Worm (Caenorhabditis elegans) whole organism, L1 larva: Measurements from ENCODE around the gene col-92.
A peak's percentile ranks its signal among the peaks of the same experiment; 100 is the strongest.

ENCODE experiments used
- Y116A8C.19 ChIP-seq: sonication (generic microtip); optimal IDR thresholded peaks from 2 replicates; lab custom pipeline; 2016; ENCODE audit warnings: missing compliant biosample characterization, missing genetic modification characterization, borderline replicate concordance
- ama-1 ChIP-seq: fragments of 150-350 bp; optimal IDR thresholded peaks from 2 replicates; lab custom pipeline; 2014
- blmp-1 ChIP-seq: fragments of 150-350 bp; optimal IDR thresholded peaks from 2 replicates; lab custom pipeline; 2014; ENCODE audit warnings: missing biosample characterization, missing genetic modification characterization
- ceh-63 ChIP-seq: fragments of 200-800 bp; sonication (Bioruptor generic); optimal IDR thresholded peaks from 2 replicates; lab custom pipeline; 2018; ENCODE audit warnings: mild to moderate bottlenecking, missing genetic modification characterization, missing compliant biosample characterization
- ceh-88 ChIP-seq: fragments of 200-800 bp; sonication (Bioruptor generic); IDR thresholded peaks from 2 replicates; pipeline ENCODE4 v1.3.6; 2022; ENCODE audit warnings: missing genetic modification characterization, missing compliant biosample characterization
- efl-1 ChIP-seq, 4 experiments: fragments of 150-350 bp; optimal IDR thresholded peaks in 3 of 4; peaks in 1 of 4; 1 replicate in 1 of 4; 2 replicates in 3 of 4; lab custom pipeline; 2014; ENCODE audit warnings: missing biosample characterization in 2 of 4, missing genetic modification characterization in 2 of 4, missing genetic modification reagents in 2 of 4
- efl-3 ChIP-seq: fragments of 200-800 bp; sonication (Bioruptor generic); optimal IDR thresholded peaks from 2 replicates; lab custom pipeline; 2018; ENCODE audit warnings: mild to moderate bottlenecking, missing genetic modification characterization, missing compliant biosample characterization
- elt-2 ChIP-seq: sonication (generic microtip); optimal IDR thresholded peaks from 2 replicates; lab custom pipeline; 2016; ENCODE audit warnings: missing genetic modification characterization, mild to moderate bottlenecking, inconsistent platforms, missing compliant biosample characterization, missing genetic modification reagents
- ets-5 ChIP-seq: fragments of 200-800 bp; sonication (Bioruptor generic); IDR thresholded peaks from 2 replicates; pipeline ENCODE4 v1.3.6; 2022; ENCODE audit warnings: missing genetic modification characterization, missing compliant biosample characterization
- fkh-10 ChIP-seq: sonication (generic microtip); optimal IDR thresholded peaks from 2 replicates; lab custom pipeline; 2017; ENCODE audit warnings: missing biosample characterization, missing genetic modification reagents, missing genetic modification characterization
- fkh-8 ChIP-seq: sonication (generic microtip); optimal IDR thresholded peaks from 2 replicates; lab custom pipeline; 2016; ENCODE audit warnings: mild to moderate bottlenecking, missing genetic modification characterization, missing compliant biosample characterization
- fos-1 ChIP-seq: fragments of 150-350 bp; optimal IDR thresholded peaks from 2 replicates; lab custom pipeline; 2014; ENCODE audit warnings: missing biosample characterization, missing genetic modification characterization
- grh-1 ChIP-seq: fragments of 200-800 bp; sonication (Bioruptor generic); IDR thresholded peaks from 2 replicates; pipeline ENCODE4 v1.3.6; 2022; ENCODE audit warnings: missing genetic modification reagents, missing genetic modification characterization, missing compliant biosample characterization
- hlh-17 ChIP-seq: fragments of 200-800 bp; sonication (Bioruptor generic); optimal IDR thresholded peaks from 2 replicates; lab custom pipeline; 2018; ENCODE audit warnings: missing genetic modification characterization, mild to moderate bottlenecking, missing compliant biosample characterization, moderate library complexity, borderline replicate concordance
- hlh-4 ChIP-seq: sonication (generic microtip); optimal IDR thresholded peaks from 2 replicates; lab custom pipeline; 2016; ENCODE audit warnings: mild to moderate bottlenecking, missing genetic modification characterization, missing compliant biosample characterization
- hpl-2 ChIP-seq: fragments of 150-350 bp; optimal IDR thresholded peaks from 2 replicates; lab custom pipeline; 2014; ENCODE audit warnings: missing biosample characterization, missing genetic modification reagents, missing genetic modification characterization
- isw-1 ChIP-seq: fragments of 200-800 bp; sonication (Bioruptor generic); IDR thresholded peaks from 2 replicates; pipeline ENCODE4 v1.3.6; 2022; ENCODE audit warnings: missing genetic modification characterization, missing compliant biosample characterization
- lin-14 ChIP-seq: fragments of 200-800 bp; sonication (Bioruptor generic); optimal IDR thresholded peaks from 2 replicates; lab custom pipeline; 2018; ENCODE audit warnings: mild to moderate bottlenecking, missing genetic modification characterization, moderate library complexity, missing compliant biosample characterization
- lin-35 ChIP-seq, 2 experiments: fragments of 150-350 bp; optimal IDR thresholded peaks; 2 replicates each; lab custom pipeline; 2014; ENCODE audit warnings: missing biosample characterization in 2 of 2, missing genetic modification characterization in 2 of 2, missing genetic modification reagents in 2 of 2
- lir-3 ChIP-seq: sonication (generic microtip); optimal IDR thresholded peaks from 2 replicates; lab custom pipeline; 2016; ENCODE audit warnings: mild to moderate bottlenecking, missing genetic modification characterization, moderate library complexity, missing compliant biosample characterization; ENCODE audit not compliant: poor library complexity
- mab-9 ChIP-seq: fragments of 200-800 bp; sonication (Bioruptor generic); IDR thresholded peaks from 2 replicates; pipeline ENCODE4 v1.3.6; 2022; ENCODE audit warnings: missing genetic modification reagents, missing genetic modification characterization, missing compliant biosample characterization
- mdl-1 ChIP-seq, 2 experiments: fragments of 150-350 bp; optimal IDR thresholded peaks; 2 replicates each; lab custom pipeline; 2014 to 2017; ENCODE audit warnings: missing biosample characterization in 2 of 2, missing genetic modification characterization in 2 of 2, inconsistent platforms in 1 of 2
- mep-1 ChIP-seq: fragments of 150-350 bp; optimal IDR thresholded peaks from 2 replicates; lab custom pipeline; 2014; ENCODE audit warnings: missing biosample characterization, missing genetic modification characterization
- nhr-237 ChIP-seq: fragments of 150-350 bp; optimal IDR thresholded peaks from 2 replicates; lab custom pipeline; 2014; ENCODE audit warnings: missing biosample characterization, missing genetic modification characterization
- nhr-47 ChIP-seq: sonication (generic microtip); optimal IDR thresholded peaks from 2 replicates; lab custom pipeline; 2016; ENCODE audit warnings: mild to moderate bottlenecking, missing genetic modification characterization, moderate library complexity, missing compliant biosample characterization
- nhr-71 ChIP-seq: sonication (generic microtip); optimal IDR thresholded peaks from 2 replicates; lab custom pipeline; 2016; ENCODE audit warnings: mild to moderate bottlenecking, missing genetic modification characterization, moderate library complexity, missing compliant biosample characterization
- nhr-85 ChIP-seq: sonication (generic microtip); peaks from one replicate; lab custom pipeline; 2016; ENCODE audit warnings: missing genetic modification characterization, inconsistent platforms, missing compliant biosample characterization
- skn-1 ChIP-seq: fragments of 150-350 bp; optimal IDR thresholded peaks from 2 replicates; lab custom pipeline; 2014; ENCODE audit warnings: missing biosample characterization, missing genetic modification characterization
- sox-4 ChIP-seq: sonication (generic microtip); optimal IDR thresholded peaks from 2 replicates; lab custom pipeline; 2016; ENCODE audit warnings: missing genetic modification characterization, missing compliant biosample characterization
- sptf-1 ChIP-seq: fragments of 150-350 bp; optimal IDR thresholded peaks from 2 replicates; lab custom pipeline; 2014; ENCODE audit warnings: missing biosample characterization, missing genetic modification characterization
- sup-37 ChIP-seq: fragments of 200-800 bp; sonication (Bioruptor generic); optimal IDR thresholded peaks from 2 replicates; lab custom pipeline; 2018; ENCODE audit warnings: mild to moderate bottlenecking, missing genetic modification characterization, missing compliant biosample characterization
- tbx-2 ChIP-seq: sonication (generic microtip); optimal IDR thresholded peaks from 2 replicates; lab custom pipeline; 2016; ENCODE audit warnings: missing genetic modification characterization, missing compliant biosample characterization
- unc-62 ChIP-seq: fragments of 150-350 bp; optimal IDR thresholded peaks from 2 replicates; lab custom pipeline; 2014; ENCODE audit warnings: missing biosample characterization, missing genetic modification reagents, missing genetic modification characterization
- vab-15 ChIP-seq: sonication (generic microtip); optimal IDR thresholded peaks from 2 replicates; lab custom pipeline; 2017; ENCODE audit warnings: missing genotype, mild to moderate bottlenecking, missing genetic modification characterization, missing compliant biosample characterization
- xbp-1 ChIP-seq: sonication (generic microtip); optimal IDR thresholded peaks from 2 replicates; lab custom pipeline; 2016; ENCODE audit warnings: missing genetic modification characterization, missing compliant biosample characterization
- zip-4 ChIP-seq: fragments of 200-800 bp; sonication (Bioruptor generic); optimal IDR thresholded peaks from 2 replicates; lab custom pipeline; 2018; ENCODE audit warnings: mild to moderate bottlenecking, missing genetic modification characterization, moderate library complexity, missing compliant biosample characterization
- ztf-4 ChIP-seq: fragments of 150-350 bp; optimal IDR thresholded peaks from 2 replicates; lab custom pipeline; 2014; ENCODE audit warnings: missing biosample characterization, missing genetic modification characterization

col-92 gene

ce11 chrIII:10962910-10963309, 20.1 kb downstream of the col-92 start:
- no peak for TF ChIP-seq ama-1 (lab: Kevin White, UChicago)
- TF ChIP-seq hlh-17 (GFP tag; lab: Kevin White, UChicago) = no peak
- TF ChIP-seq ets-5 (GFP tag; lab: Robert Waterston, UW) = no peak

- no peak for TF ChIP-seq efl-1 (optimal IDR thresholded peaks at IDR 0.05; lab: Kevin White, UChicago)
- peak in 1 of 2 experiments; percentile 54 for TF ChIP-seq efl-1 (GFP tag; optimal IDR thresholded peaks at IDR 0.05 in 1 of 2; lab: Kevin White, UChicago)
- no peak for TF ChIP-seq nhr-237 (tag; lab: Kevin White, UChicago)
- no peak for TF ChIP-seq sup-37 (GFP tag; lab: Kevin White, UChicago)
- TF ChIP-seq grh-1 (GFP tag; lab: Robert Waterston, UW) = 0 out of 2 replicates have a peak, but pooled peaks have one; percentile 22
- TF ChIP-seq mep-1 (tag; lab: Kevin White, UChicago) = no peak
- TF ChIP-seq lin-35 (GFP tag; optimal IDR thresholded peaks at IDR 0.05; lab: Kevin White, UChicago) = no peak
- no peak for TF ChIP-seq mdl-1 (tag; optimal IDR thresholded peaks at IDR 0.05; lab: Kevin White, UChicago)
- no peak for TF ChIP-seq hlh-4 (tag; lab: Kevin White, UChicago)
- TF ChIP-seq fkh-10 (GFP tag; lab: Kevin White, UChicago) = no peak
- TF ChIP-seq mab-9 (GFP tag; lab: Robert Waterston, UW) = no peak
Observed at ce11 chrIII:10960387-10960786, 22.7 kb downstream of the col-92 start.

- TF ChIP-seq hlh-4 (tag; lab: Kevin White, UChicago) (no peak), mep-1 (tag; lab: Kevin White, UChicago) (no peak), ets-5 (GFP tag; lab: Robert Waterston, UW) (no peak), fkh-8 (tag; lab: Kevin White, UChicago) (no peak), mdl-1 (tag; optimal IDR thresholded peaks at IDR 0.05; lab: Kevin White, UChicago) (no peak), sox-4 (no peak), sptf-1 (no peak), lin-14 (GFP tag; lab: Kevin White, UChicago) (no peak), ztf-4 (no peak)
Observed at ce11 chrIII:10957710-10958109, 25.3 kb downstream of the col-92 start.

- TF ChIP-seq nhr-71 (peak; percentile 4), ceh-88 (GFP tag; lab: Robert Waterston, UW) (no peak), nhr-85 (tag; lab: Kevin White, UChicago) (peak; percentile 59)
Observed at ce11 chrIII:10957236-10957635, 25.8 kb downstream of the col-92 start.

- no peak for TF ChIP-seq efl-1 (optimal IDR thresholded peaks at IDR 0.05; lab: Kevin White, UChicago)
- no peak for TF ChIP-seq efl-1 (GFP tag; optimal IDR thresholded peaks at IDR 0.05 in 1 of 2; lab: Kevin White, UChicago)
- TF ChIP-seq elt-2 (tag; lab: Kevin White, UChicago) = no peak
- TF ChIP-seq efl-3 (GFP tag; lab: Kevin White, UChicago) = no peak
Observed at ce11 chrIII:10953160-10953559, 29.9 kb downstream of the col-92 start, which contains the start of gene zig-5. Gene zig-5 (minus strand): TSS chrIII:10953508.

- TF ChIP-seq ceh-63 (no peak), hlh-17 (GFP tag; lab: Kevin White, UChicago) (no peak), grh-1 (GFP tag; lab: Robert Waterston, UW) (no peak), zip-4 (GFP tag; lab: Kevin White, UChicago) (no peak), xbp-1 (tag; lab: Kevin White, UChicago) (no peak)
Observed at ce11 chrIII:10951713-10952112, 31.3 kb downstream of the col-92 start.

ce11 chrIII:10947155-10947554, 35.9 kb downstream of the col-92 start, which contains the start of gene strd-1:
Gene strd-1 (plus strand): TSS chrIII:10947455.
- TF ChIP-seq sup-37 (GFP tag; lab: Kevin White, UChicago) = no peak
- TF ChIP-seq skn-1 (tag; lab: Kevin White, UChicago) = no peak
- TF ChIP-seq ceh-88 (GFP tag; lab: Robert Waterston, UW) = no peak
- TF ChIP-seq sptf-1 = no peak
- no peak for TF ChIP-seq lir-3 (tag; lab: Kevin White, UChicago)
- TF ChIP-seq vab-15 (tag; lab: Kevin White, UChicago) = no peak
- TF ChIP-seq ceh-63 = no peak
- TF ChIP-seq Y116A8C.19 (tag; lab: Kevin White, UChicago) = no peak
- no peak for TF ChIP-seq fos-1 (tag; lab: Kevin White, UChicago)
- TF ChIP-seq tbx-2 (tag; lab: Kevin White, UChicago) = no peak
- no peak for TF ChIP-seq blmp-1
- TF ChIP-seq zip-4 (GFP tag; lab: Kevin White, UChicago) = no peak
- no peak for TF ChIP-seq unc-62 (GFP tag; lab: Kevin White, UChicago)
- TF ChIP-seq hpl-2 (GFP tag; lab: Kevin White, UChicago) = no peak
- TF ChIP-seq ztf-4 = no peak
- no peak for TF ChIP-seq isw-1 (GFP tag; lab: Robert Waterston, UW)
- no peak for TF ChIP-seq nhr-47 (tag; lab: Kevin White, UChicago)
- no peak for TF ChIP-seq nhr-237 (tag; lab: Kevin White, UChicago)
- no peak for TF ChIP-seq hlh-4 (tag; lab: Kevin White, UChicago)
